Worm (Caenorhabditis elegans): ENCODE measurements around the gene C43F9.4.

Gene C43F9.4

DNA sequence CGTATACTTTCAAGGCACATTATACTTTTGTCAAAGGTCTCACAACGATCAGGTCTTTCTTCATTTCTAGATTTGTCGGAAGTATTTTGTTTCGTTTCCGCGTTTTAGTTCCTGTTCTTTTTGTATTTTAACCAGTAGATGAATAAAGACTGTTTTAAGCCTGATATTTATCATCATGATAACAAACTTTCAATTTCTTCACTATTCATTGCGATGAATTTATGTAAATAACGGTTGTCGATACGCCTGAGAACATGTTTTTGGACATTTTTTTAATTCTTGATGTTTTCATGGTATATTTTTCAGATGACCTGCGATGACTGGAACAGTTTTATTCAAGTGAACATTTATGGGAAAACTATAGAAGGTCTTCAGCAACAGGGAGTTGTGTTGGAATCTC, 30.6 kb downstream of the C43F9.4 start, which contains the start of gene zim-3:
TSS of gene zim-3 (plus strand) at position 301 of the 400 bp plus-strand sequence.
- TF ChIP-seq him-1 (tag; optimal IDR thresholded peaks at IDR 0.05) (no peak), dao-5 (tag; optimal IDR thresholded peaks at IDR 0.05) (no peak), W03F9.2 (tag; optimal IDR thresholded peaks at IDR 0.05) (no peak)

DNA sequence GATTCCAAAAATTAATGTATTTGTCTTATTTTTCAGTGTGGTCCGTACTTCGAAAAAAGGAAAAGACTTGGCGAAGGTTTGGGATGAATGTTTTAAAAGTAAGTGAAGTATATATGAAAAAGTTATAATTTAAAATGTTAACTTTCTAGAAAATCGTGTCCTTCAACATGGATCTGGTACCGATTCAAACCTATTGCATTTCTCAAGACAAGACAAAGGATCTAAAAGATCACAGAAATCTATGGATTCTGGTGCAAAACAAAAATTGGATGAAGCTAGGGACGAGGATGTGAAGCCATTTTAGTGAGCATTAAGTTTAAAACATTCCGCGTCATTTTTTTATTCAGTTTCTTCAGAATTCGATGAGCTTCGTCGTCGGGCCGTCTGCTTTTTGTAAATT, 34.0 kb downstream of the C43F9.4 start, which contains the start of gene zim-2:
TSS of gene zim-2 (plus strand) at position 301 of the 400 bp plus-strand sequence.
- TF ChIP-seq him-1 (tag; optimal IDR thresholded peaks at IDR 0.05) (no peak), W03F9.2 (tag; optimal IDR thresholded peaks at IDR 0.05) (no peak), dao-5 (tag; optimal IDR thresholded peaks at IDR 0.05) (no peak)

DNA sequence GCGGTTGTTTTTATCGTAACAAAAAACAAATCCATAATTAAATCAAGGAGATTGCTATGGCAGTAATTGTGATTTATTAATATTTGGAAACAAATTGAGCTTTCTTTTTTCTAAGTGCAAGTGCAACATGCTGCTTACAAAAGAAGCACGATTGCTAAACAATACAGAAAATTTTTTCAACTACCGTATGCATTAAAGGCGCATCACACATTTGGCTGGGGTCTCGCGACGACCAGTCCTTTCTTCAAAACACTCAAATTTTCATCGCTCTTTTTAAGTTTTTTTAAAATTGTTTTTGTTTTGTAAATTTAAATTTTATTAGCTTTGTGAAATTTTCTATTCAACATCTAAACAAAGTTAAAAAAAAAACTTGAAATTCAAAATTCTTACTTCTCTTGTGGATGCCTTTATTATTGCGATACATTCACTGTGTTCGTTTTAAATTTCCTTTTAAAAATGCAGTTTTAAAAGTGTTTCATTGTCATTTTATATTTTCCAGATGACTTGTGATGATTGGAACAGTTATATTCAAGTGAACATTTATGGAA, 42.3 kb downstream of the C43F9.4 start, which contains the start of gene zim-1:
TSS of gene zim-1 (plus strand) at position 498 of the 548 bp plus-strand sequence.
- TF ChIP-seq him-1 (tag; optimal IDR thresholded peaks at IDR 0.05) (no peak), W03F9.2 (tag; optimal IDR thresholded peaks at IDR 0.05) (no peak), dao-5 (tag; optimal IDR thresholded peaks at IDR 0.05) (no peak)

DNA sequence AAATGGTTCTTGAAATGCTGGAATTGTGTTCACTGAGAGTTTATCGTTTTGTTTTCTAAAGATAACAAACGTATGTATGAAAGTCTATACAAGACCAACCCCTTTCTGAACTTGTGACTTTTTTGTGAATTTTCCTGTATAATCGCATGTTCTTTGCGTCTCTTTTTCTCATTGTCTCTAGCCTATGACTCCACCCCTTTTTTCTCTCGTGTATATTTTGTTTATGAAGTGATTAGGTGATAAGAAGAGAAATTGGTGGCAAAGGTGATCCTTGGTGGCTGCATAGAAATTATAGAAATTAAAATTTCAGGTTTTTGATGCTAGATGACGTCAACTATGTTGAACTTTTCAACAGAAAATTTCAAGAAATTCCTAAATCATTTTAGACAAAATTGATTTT, 43.9 kb downstream of the C43F9.4 start, which contains the start of gene T07G12.5:
TSS of gene T07G12.5 (minus strand) at position 101 of the 400 bp plus-strand sequence.
- TF ChIP-seq him-1 (tag; optimal IDR thresholded peaks at IDR 0.05) (no peak), W03F9.2 (tag; optimal IDR thresholded peaks at IDR 0.05) (no peak), dao-5 (tag; optimal IDR thresholded peaks at IDR 0.05) (no peak)

DNA sequence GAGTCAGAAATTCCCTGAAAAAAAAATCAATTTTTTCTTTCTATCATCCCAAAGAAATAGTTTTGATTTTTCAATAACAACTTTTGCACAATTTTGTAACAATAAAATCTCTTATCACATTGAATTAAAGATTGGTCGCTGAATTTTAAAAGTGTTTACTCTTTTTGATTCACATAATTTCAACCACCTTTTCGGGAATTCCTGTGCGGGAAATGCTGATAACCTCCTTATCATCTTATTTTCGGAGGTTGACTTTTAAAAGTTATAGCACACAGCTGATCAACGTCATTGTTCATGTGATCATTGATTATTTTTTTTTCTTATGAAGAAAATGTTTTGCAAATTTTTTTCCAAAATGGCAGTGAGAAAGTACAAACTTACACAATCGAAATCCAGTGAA, 45.6 kb downstream of the C43F9.4 start:
- no peak for TF ChIP-seq W03F9.2 (tag; optimal IDR thresholded peaks at IDR 0.05)
- no peak for TF ChIP-seq him-1 (tag; optimal IDR thresholded peaks at IDR 0.05)
- no peak for TF ChIP-seq dao-5 (tag; optimal IDR thresholded peaks at IDR 0.05)

DNA sequence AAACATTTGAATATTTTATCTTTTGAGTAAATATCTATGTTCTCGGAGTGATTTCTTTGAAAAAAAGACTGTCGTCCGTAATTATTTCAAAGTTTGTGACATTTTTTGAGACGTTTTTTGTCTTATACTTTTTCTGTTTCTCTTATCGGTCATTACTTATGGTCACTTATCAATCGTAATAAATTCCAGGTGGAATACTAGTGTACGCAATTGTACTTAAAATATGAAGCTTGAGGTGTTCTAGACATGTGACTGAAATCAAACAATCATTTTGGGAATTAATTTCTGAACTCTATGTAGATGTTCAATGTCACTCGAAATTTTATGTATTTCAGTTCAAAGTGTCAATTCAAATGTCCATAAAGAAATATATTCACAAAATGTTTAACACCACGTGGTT, 46.7 kb downstream of the C43F9.4 start:
- TF ChIP-seq dao-5 (tag; optimal IDR thresholded peaks at IDR 0.05) (no peak), W03F9.2 (tag; optimal IDR thresholded peaks at IDR 0.05) (no peak), him-1 (tag; optimal IDR thresholded peaks at IDR 0.05) (no peak)

DNA sequence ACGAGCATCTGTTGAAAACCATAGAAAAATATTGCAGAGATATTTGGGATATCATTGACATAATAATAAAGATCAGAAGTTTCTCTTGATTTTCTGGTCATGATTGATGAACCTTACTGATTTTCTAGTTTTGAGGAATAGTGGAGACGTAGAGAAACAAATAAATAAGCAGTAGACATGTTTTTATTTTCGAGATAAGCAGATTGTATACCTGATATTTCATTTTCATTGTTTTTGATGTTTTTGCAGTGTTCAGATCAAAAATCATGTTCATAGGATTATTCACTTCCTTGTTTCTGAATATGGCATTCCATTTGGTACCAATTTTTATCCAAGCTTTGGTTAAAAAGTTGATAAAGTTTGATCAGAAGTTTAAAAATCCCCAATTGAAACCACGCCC, 50.4 kb downstream of the C43F9.4 start, which contains the start of gene T07G12.4:
TSS of gene T07G12.4 (minus strand) at position 101 of the 400 bp plus-strand sequence.
- TF ChIP-seq him-1 (tag; optimal IDR thresholded peaks at IDR 0.05) (no peak), W03F9.2 (tag; optimal IDR thresholded peaks at IDR 0.05) (no peak), dao-5 (tag; optimal IDR thresholded peaks at IDR 0.05) (no peak)
